Worm (Caenorhabditis elegans): ENCODE results near the gene srx-22.

The srx-22 gene

DNA sequence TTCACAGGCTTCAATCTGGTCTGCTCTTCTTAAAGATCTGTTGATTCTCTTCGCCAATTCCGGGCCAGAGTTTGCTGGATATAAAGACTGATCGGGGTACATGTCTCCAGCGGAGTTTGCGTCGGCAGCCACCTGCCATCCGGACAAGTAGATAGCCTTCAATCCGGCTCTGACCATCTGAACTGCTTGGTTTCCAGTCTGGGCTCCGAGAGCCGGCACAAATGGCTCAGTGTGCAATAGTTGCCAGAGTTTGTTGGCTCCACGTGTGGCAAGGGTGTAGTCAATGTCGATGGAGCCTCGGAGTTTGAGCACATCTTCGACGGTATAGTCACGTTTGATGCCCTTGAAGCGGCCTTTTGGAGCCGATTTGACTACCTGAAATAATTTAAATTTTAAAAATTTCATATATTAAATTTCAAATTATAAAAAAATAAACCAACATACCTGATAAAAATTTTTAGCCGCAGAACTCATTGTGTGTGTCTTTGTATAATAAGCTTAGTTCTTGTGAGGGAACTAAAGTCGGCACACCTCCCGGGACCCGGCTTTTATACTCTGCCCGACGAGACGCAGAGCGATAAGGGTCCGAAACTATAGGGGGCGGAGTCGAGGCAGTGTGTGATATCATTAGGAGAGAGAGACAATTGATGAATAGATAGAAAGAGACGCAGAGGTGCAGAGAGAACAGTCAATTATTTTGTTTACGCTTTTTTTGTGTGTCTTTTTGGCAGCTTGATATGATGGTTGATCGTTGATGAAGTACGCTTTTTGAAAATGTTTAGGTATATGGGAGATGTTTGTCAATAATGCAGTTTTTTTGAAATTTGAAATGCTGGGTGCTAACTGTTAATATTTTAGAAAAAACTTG, 48.0 kb downstream of the srx-22 start, which contains the start of the genes icl-1 and srh-2:
Gene icl-1, minus strand, starts transcription at position 521 of the 868 bp plus-strand sequence.
Gene srh-2, plus strand, starts transcription at position 818 of the 868 bp plus-strand sequence.
- TF ChIP-seq attf-6 (GFP tag; IDR thresholded peaks at IDR 0.05) (no peak), mxl-1 (tag; optimal IDR thresholded peaks at IDR 0.05) (no peak), lin-54 (GFP tag; optimal IDR thresholded peaks at IDR 0.05) (no peak), ztf-3 (GFP tag; optimal IDR thresholded peaks at IDR 0.05) (peak; percentile 4), B0019.2 (GFP tag; conservative IDR thresholded peaks at IDR 0.05) (0 out of 2 replicates have a peak, but pooled peaks have one; percentile 3), madf-8 (GFP tag; conservative IDR thresholded peaks at IDR 0.05) (no peak), mcd-1 (GFP tag; IDR thresholded peaks at IDR 0.05) (peak; percentile 56), F22D6.2 (tag; optimal IDR thresholded peaks at IDR 0.05) (peak; percentile 28), sptf-2 (GFP tag; optimal IDR thresholded peaks at IDR 0.05) (peak; percentile 64), egl-44 (GFP tag; IDR thresholded peaks at IDR 0.05) (no peak), nhr-179 (tag; optimal IDR thresholded peaks at IDR 0.05) (no peak), B0336.3 (GFP tag; IDR thresholded peaks at IDR 0.05) (peak; percentile 74; the same call in 1 of the 2 replicates), hlh-26 (GFP tag; conservative IDR thresholded peaks at IDR 0.05) (0 out of 2 replicates have a peak, but pooled peaks have one; percentile 67), tbp1 (GFP tag; optimal IDR thresholded peaks at IDR 0.05) (peak; percentile 10), C06A6.2 (GFP tag; conservative IDR thresholded peaks at IDR 0.05) (peak; percentile 23; the same call in 1 of the 2 replicates), gei-17 (GFP tag; optimal IDR thresholded peaks at IDR 0.05) (peak; percentile 35), ztf-28 (GFP tag; IDR thresholded peaks at IDR 0.05) (0 out of 2 replicates have a peak, but pooled peaks have one; percentile 46), F37B4.10 (GFP tag; IDR thresholded peaks at IDR 0.05) (no peak), B0261.1 (tag; optimal IDR thresholded peaks at IDR 0.05) (no peak), mel-28 (tag; optimal IDR thresholded peaks at IDR 0.05; ENCODE audit: borderline replicate concordance) (no peak), repo-1 (tag; optimal IDR thresholded peaks at IDR 0.05) (peak; percentile 97), egrh-3 (GFP tag; IDR thresholded peaks at IDR 0.05) (no peak; the same call in 1 of the 2 replicates), ceh-91 (GFP tag; IDR thresholded peaks at IDR 0.05) (no peak), ztf-25 (GFP tag; IDR thresholded peaks at IDR 0.05) (0 out of 2 replicates have a peak, but pooled peaks have one; percentile 46), rpc-1 (optimal IDR thresholded peaks at IDR 0.05) (no peak), rpc-1 (tag; optimal IDR thresholded peaks at IDR 0.05) (no peak), ztf-22 (GFP tag; optimal IDR thresholded peaks at IDR 0.05) (no peak), hmg-20 (GFP tag; IDR thresholded peaks at IDR 0.05) (no peak), sdz-38 (tag; optimal IDR thresholded peaks at IDR 0.05) (no peak), nfya-1 (tag; optimal IDR thresholded peaks at IDR 0.05; ENCODE audit: borderline replicate concordance, insufficient read depth) (no peak), lin-40 (tag; optimal IDR thresholded peaks at IDR 0.05) (peak; percentile 18), F52B5.7 (tag; optimal IDR thresholded peaks at IDR 0.05) (peak; percentile 83), F57C9.4 (tag; optimal IDR thresholded peaks at IDR 0.05) (no peak), pbrm-1 (GFP tag; IDR thresholded peaks at IDR 0.05) (0 out of 2 replicates have a peak, but pooled peaks have one; percentile 26), madf-10 (tag; optimal IDR thresholded peaks at IDR 0.05) (peak; percentile 43), nhr-80 (tag; optimal IDR thresholded peaks at IDR 0.05) (peak; percentile 13), Y53F4B.3 (GFP tag; IDR thresholded peaks at IDR 0.05) (no peak), him-1 (tag; optimal IDR thresholded peaks at IDR 0.05) (no peak), Y56A3A.18 (GFP tag; IDR thresholded peaks at IDR 0.05) (no peak; the same call in 1 of the 2 replicates), sea-2 (GFP tag; IDR thresholded peaks at IDR 0.05) (no peak), xnd-1 (tag; optimal IDR thresholded peaks at IDR 0.05) (no peak), athp-1 (tag; optimal IDR thresholded peaks at IDR 0.05) (peak; percentile 61), unc-130 (GFP tag; optimal IDR thresholded peaks at IDR 0.05) (no peak), hlh-12 (tag; optimal IDR thresholded peaks at IDR 0.05) (no peak), ets-4 (GFP tag; optimal IDR thresholded peaks at IDR 0.05) (no peak), K12H6.12 (tag; optimal IDR thresholded peaks at IDR 0.05) (no peak), somi-1 (GFP tag; optimal IDR thresholded peaks at IDR 0.05) (no peak), atf-7 (tag; optimal IDR thresholded peaks at IDR 0.05) (peak; percentile 47)
